Worm (Caenorhabditis elegans) whole organism, mixed stage, embryonic: ENCODE results near the gene arrd-17.

Source experiments
- snpc-4 ChIP-seq: fragments of 150-350 bp; optimal IDR thresholded peaks from 2 replicates; lab custom pipeline; 2014; ENCODE audit warnings: missing biosample characterization, missing genetic modification characterization
- unc-120 ChIP-seq: sonication (generic microtip); optimal IDR thresholded peaks from 2 replicates; lab custom pipeline; 2017; ENCODE audit warnings: missing genetic modification characterization, missing compliant biosample characterization; ENCODE audit not compliant: poor library complexity, severe bottlenecking

DNA sequence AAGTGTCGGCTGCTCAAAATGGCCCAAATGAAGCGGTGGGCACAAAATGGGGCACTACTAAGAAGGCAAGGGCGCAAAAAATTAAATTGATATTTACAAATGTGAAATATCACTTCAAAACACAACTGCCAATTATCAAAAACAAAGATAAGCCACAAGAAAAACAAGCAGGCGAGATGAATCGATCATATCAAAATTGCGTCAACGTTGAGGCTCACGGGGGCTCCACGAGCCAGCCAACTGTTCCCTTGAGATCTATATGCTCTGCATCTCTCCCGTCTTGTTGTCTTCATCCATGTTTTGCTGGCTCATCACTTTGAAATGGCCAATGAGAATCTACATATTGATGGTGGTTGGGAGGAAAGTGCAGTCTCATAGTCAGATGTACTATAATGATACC is 4.6 kb upstream of the arrd-17 start:
- TF ChIP-seq snpc-4 (tag; lab: Kevin White, UChicago) (no peak), unc-120 (tag; lab: Kevin White, UChicago) (no peak)
